Worm (Caenorhabditis elegans): ENCODE results near the gene cif-1.
A peak's percentile ranks its signal among the peaks of the same experiment; 100 is the strongest.

Gene cif-1

DNA sequence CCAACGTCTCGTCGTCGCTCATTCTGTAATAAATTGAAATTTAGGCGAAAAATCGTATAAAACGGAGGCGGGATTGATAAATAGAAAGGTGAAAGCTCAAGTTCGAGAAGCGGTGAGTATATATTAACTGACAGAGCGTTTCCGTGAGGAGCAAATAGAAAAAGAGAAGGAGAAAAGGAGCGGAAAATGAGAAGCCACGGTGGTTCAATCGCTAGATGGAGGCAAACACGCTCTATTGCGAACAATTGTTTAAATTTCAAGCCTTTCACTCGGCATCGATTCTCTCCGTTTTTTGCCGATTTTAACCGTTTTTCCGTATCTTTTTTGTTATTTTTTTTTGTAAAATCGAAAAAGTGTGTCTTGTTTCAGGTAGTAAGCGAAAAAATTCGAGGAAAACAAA, 5.2 kb upstream of the cif-1 start, which contains the start of gene miro-1:
Gene miro-1 (minus strand): TSS at position 23 of the 400 bp plus-strand sequence.
- TF ChIP-seq lin-38 (GFP tag; IDR thresholded peaks at IDR 0.05), result peak; percentile 85

- TF ChIP-seq duxl-1 (tag; optimal IDR thresholded peaks at IDR 0.05; ENCODE audit: poor library complexity), result no peak
- TF ChIP-seq unc-62 (GFP tag; optimal IDR thresholded peaks at IDR 0.05 in 1 of 2), result peak in 1 of 2 experiments; percentile 91
- no peak for TF ChIP-seq unc-62 (tag; optimal IDR thresholded peaks at IDR 0.05)
- peak; percentile 16 for TF ChIP-seq aha-1 (tag)
- no peak for TF ChIP-seq daf-16 (GFP tag; optimal IDR thresholded peaks at IDR 0.05)
- TF ChIP-seq daf-16 (tag; optimal IDR thresholded peaks at IDR 0.05), result no peak
- TF ChIP-seq ceh-32 (tag; optimal IDR thresholded peaks at IDR 0.05; ENCODE audit: poor library complexity), result no peak
- TF ChIP-seq aly-2 (tag; optimal IDR thresholded peaks at IDR 0.05), result no peak
- TF ChIP-seq spr-1 (tag; optimal IDR thresholded peaks at IDR 0.05), result no peak
- TF ChIP-seq unc-130 (GFP tag; optimal IDR thresholded peaks at IDR 0.05), result peak; percentile 86
- peak in 1 of 2 experiments; percentile 67 for TF ChIP-seq lsy-2 (tag; optimal IDR thresholded peaks at IDR 0.05)
- TF ChIP-seq F10B5.3 (tag; optimal IDR thresholded peaks at IDR 0.05), result no peak
- no peak for TF ChIP-seq T20F7.1 (GFP tag; optimal IDR thresholded peaks at IDR 0.05)
- TF ChIP-seq daf-12 (tag; optimal IDR thresholded peaks at IDR 0.05), result no peak
- TF ChIP-seq skn-1 (tag; optimal IDR thresholded peaks at IDR 0.05), result no peak
- TF ChIP-seq dve-1 (tag; optimal IDR thresholded peaks at IDR 0.05; ENCODE audit: insufficient read depth), result peak; percentile 17
- TF ChIP-seq dpl-1 (GFP tag; optimal IDR thresholded peaks at IDR 0.05), result no peak
- no peak for TF ChIP-seq zfp-3 (GFP tag; conservative IDR thresholded peaks at IDR 0.05)
- TF ChIP-seq lin-15B (tag; optimal IDR thresholded peaks at IDR 0.05), result no peak
- no peak for TF ChIP-seq daf-19 (GFP tag; conservative IDR thresholded peaks at IDR 0.05)
- TF ChIP-seq ctbp-1 (GFP tag; IDR thresholded peaks at IDR 0.05), result no peak
- TF ChIP-seq hlh-30 (tag; optimal IDR thresholded peaks at IDR 0.05; ENCODE audit: insufficient read depth), result no peak
- no peak for TF ChIP-seq dmd-6 (GFP tag; IDR thresholded peaks at IDR 0.05)
- no peak for TF ChIP-seq lir-3 (tag; optimal IDR thresholded peaks at IDR 0.05)
- TF ChIP-seq saeg-2 (GFP tag; IDR thresholded peaks at IDR 0.05), result no peak
- peak in 1 of 2 experiments; percentile 76 for TF ChIP-seq hif-1 (tag; optimal IDR thresholded peaks at IDR 0.05)
- peak; percentile 54 for TF ChIP-seq lin-38 (GFP tag; IDR thresholded peaks at IDR 0.05)
- peak; percentile 25 for TF ChIP-seq rbr-2 (tag; optimal IDR thresholded peaks at IDR 0.05)
- peak; percentile 92 for TF ChIP-seq mes-2 (tag; optimal IDR thresholded peaks at IDR 0.05; ENCODE audit: poor library complexity, severe bottlenecking)
Measured at ce11 chrIV:4712376-4712775, 1.8 kb upstream of the cif-1 start, which contains the start of gene yars-2. yars-2 (minus strand) TSS chrIV:4712624.

ce11 chrIV:4705922-4706321, 4.6 kb downstream of the cif-1 start:
- TF ChIP-seq ces-1 (GFP tag; optimal IDR thresholded peaks at IDR 0.05) (no peak), ceh-28 (tag; optimal IDR thresholded peaks at IDR 0.05) (no peak), lim-7 (GFP tag; IDR thresholded peaks at IDR 0.05) (no peak), unc-130 (GFP tag; optimal IDR thresholded peaks at IDR 0.05) (no peak), zag-1 (tag; optimal IDR thresholded peaks at IDR 0.05) (no peak), ceh-20 (GFP tag; IDR thresholded peaks at IDR 0.05) (no peak), tag-97 (GFP tag; IDR thresholded peaks at IDR 0.05) (no peak), dve-1 (tag; optimal IDR thresholded peaks at IDR 0.05; ENCODE audit: insufficient read depth) (no peak), pha-4 (GFP tag; IDR thresholded peaks at IDR 0.05) (no peak), pha-4 (tag; optimal IDR thresholded peaks at IDR 0.05) (no peak), zfp-3 (GFP tag; conservative IDR thresholded peaks at IDR 0.05) (no peak), rbr-2 (tag; optimal IDR thresholded peaks at IDR 0.05) (no peak), lin-39 (tag; optimal IDR thresholded peaks at IDR 0.05) (no peak), D1046.2 (GFP tag; IDR thresholded peaks at IDR 0.05) (no peak), snpc-1.2 (GFP tag; IDR thresholded peaks at IDR 0.05) (no peak), unc-39 (tag; optimal IDR thresholded peaks at IDR 0.05) (no peak)
